Fruit fly (Drosophila melanogaster) whole organism, prepupa: ENCODE measurements around the gene Nnf1b.

Experiments
- Blimp-1 ChIP-seq: fragments of 200-800 bp; sonication (Bioruptor generic); optimal IDR thresholded peaks from 3 replicates; lab custom pipeline; 2017; ENCODE audit warnings: missing biosample characterization, missing genetic modification characterization, mild to moderate bottlenecking, moderate library complexity, missing genetic modification reagents
- CG10631 ChIP-seq: fragments of 200-800 bp; sonication (Bioruptor generic); optimal IDR thresholded peaks from 2 replicates; lab custom pipeline; 2016; ENCODE audit warnings: missing biosample characterization, missing genetic modification characterization
- CG11294 ChIP-seq: fragments of 200-800 bp; sonication (Bioruptor generic); IDR thresholded peaks from 2 replicates; pipeline ENCODE4 v1.3.6; 2022; ENCODE audit warnings: missing biosample characterization, missing genetic modification characterization
- CG11762 ChIP-seq: fragments of 200-800 bp; sonication (Bioruptor generic); optimal IDR thresholded peaks from 3 replicates; lab custom pipeline; 2016; ENCODE audit warnings: missing biosample characterization, missing genetic modification characterization; ENCODE audit not compliant: insufficient read depth
- CG15336 ChIP-seq: fragments of 200-800 bp; sonication (Bioruptor generic); IDR thresholded peaks from 2 replicates; pipeline ENCODE4 v1.3.6; 2022; ENCODE audit warnings: missing biosample characterization, missing genetic modification characterization
- CG16779 ChIP-seq: fragments of 200-800 bp; sonication (Bioruptor generic); optimal IDR thresholded peaks from 3 replicates; lab custom pipeline; 2017; ENCODE audit warnings: missing biosample characterization, mild to moderate bottlenecking, missing genetic modification characterization
- CG3032 ChIP-seq: fragments of 200-800 bp; optimal IDR thresholded peaks from 2 replicates; lab custom pipeline; 2019; ENCODE audit warnings: missing biosample characterization, mild to moderate bottlenecking, missing genetic modification characterization, moderate library complexity
- CG31627 ChIP-seq: fragments of 200-800 bp; sonication (Bioruptor generic); optimal IDR thresholded peaks from 3 replicates; lab custom pipeline; 2016; ENCODE audit warnings: missing biosample characterization, missing genetic modification characterization
- CG32006 ChIP-seq: fragments of 200-800 bp; sonication (Bioruptor generic); optimal IDR thresholded peaks from 3 replicates; lab custom pipeline; 2017; ENCODE audit warnings: missing biosample characterization, mild to moderate bottlenecking, missing genetic modification characterization
- CG34406 ChIP-seq: fragments of 200-800 bp; sonication (Bioruptor generic); optimal IDR thresholded peaks from 3 replicates; lab custom pipeline; 2016; ENCODE audit warnings: missing biosample characterization, missing genetic modification characterization
- CG3919 ChIP-seq: fragments of 200-800 bp; sonication (Bioruptor generic); optimal IDR thresholded peaks from 3 replicates; lab custom pipeline; 2016; ENCODE audit warnings: missing biosample characterization, missing genetic modification characterization
- CG6163 ChIP-seq: fragments of 200-800 bp; sonication (Bioruptor generic); IDR thresholded peaks from 3 replicates; pipeline ENCODE4 v1.3.6; 2022; ENCODE audit warnings: missing biosample characterization, missing genetic modification characterization
- CG6792 ChIP-seq: fragments of 200-800 bp; sonication (Bioruptor generic); optimal IDR thresholded peaks from 3 replicates; lab custom pipeline; 2016; ENCODE audit warnings: missing biosample characterization, missing genetic modification characterization
- CG6808 ChIP-seq: fragments of 200-800 bp; sonication (Bioruptor generic); optimal IDR thresholded peaks from 3 replicates; lab custom pipeline; 2017; ENCODE audit warnings: missing biosample characterization, missing genetic modification characterization, mild to moderate bottlenecking, moderate library complexity, missing genetic modification reagents
- CG6854 ChIP-seq: fragments of 200-800 bp; sonication (Bioruptor generic); optimal IDR thresholded peaks from 2 replicates; lab custom pipeline; 2017; ENCODE audit warnings: missing biosample characterization, mild to moderate bottlenecking, missing genetic modification characterization
- CG7368 ChIP-seq: fragments of 200-800 bp; sonication (Bioruptor generic); optimal IDR thresholded peaks from 3 replicates; lab custom pipeline; 2016; ENCODE audit warnings: missing biosample characterization, missing genetic modification characterization
- CG8119 ChIP-seq: fragments of 200-800 bp; sonication (Bioruptor generic); IDR thresholded peaks from 3 replicates; pipeline ENCODE4 v1.3.6; 2022; ENCODE audit warnings: missing biosample characterization, missing genetic modification characterization
- CG8319 ChIP-seq: fragments of 200-800 bp; sonication (Bioruptor generic); optimal IDR thresholded peaks from 3 replicates; lab custom pipeline; 2016; ENCODE audit warnings: missing biosample characterization, missing genetic modification characterization
- CG8632 ChIP-seq: fragments of 200-800 bp; sonication (Bioruptor generic); optimal IDR thresholded peaks from 3 replicates; lab custom pipeline; 2016; ENCODE audit warnings: missing biosample characterization, missing genetic modification characterization
- CG9139 ChIP-seq: fragments of 200-800 bp; sonication (Bioruptor generic); optimal IDR thresholded peaks from 3 replicates; lab custom pipeline; 2017; ENCODE audit warnings: missing biosample characterization, mild to moderate bottlenecking, missing genetic modification characterization
- Eip75B ChIP-seq: fragments of 200-800 bp; sonication (Bioruptor generic); optimal IDR thresholded peaks from 3 replicates; lab custom pipeline; 2016; ENCODE audit warnings: missing biosample characterization, missing genetic modification characterization
- Eip78C ChIP-seq: fragments of 200-800 bp; sonication (Bioruptor generic); peaks from one replicate; lab custom pipeline; 2016; ENCODE audit warnings: missing biosample characterization, missing genetic modification characterization
- Ets96B ChIP-seq: fragments of 200-800 bp; optimal IDR thresholded peaks from 2 replicates; lab custom pipeline; 2019; ENCODE audit warnings: missing biosample characterization, mild to moderate bottlenecking, missing genetic modification characterization, moderate library complexity
- Gug ChIP-seq: fragments of 200-800 bp; sonication (Bioruptor generic); IDR thresholded peaks from 2 replicates; pipeline ENCODE4 v1.3.6; 2022; ENCODE audit warnings: missing biosample characterization, missing genetic modification characterization
- Hr39 ChIP-seq: fragments of 200-800 bp; sonication (Bioruptor generic); optimal IDR thresholded peaks from 2 replicates; lab custom pipeline; 2016; ENCODE audit warnings: missing biosample characterization, missing genetic modification characterization
- Hr4 ChIP-seq: fragments of 200-800 bp; sonication (Bioruptor generic); optimal IDR thresholded peaks from 3 replicates; lab custom pipeline; 2016; ENCODE audit warnings: missing biosample characterization, missing genetic modification characterization
- Met ChIP-seq: fragments of 200-800 bp; sonication (Bioruptor generic); optimal IDR thresholded peaks from 3 replicates; lab custom pipeline; 2016; ENCODE audit warnings: missing biosample characterization, missing genetic modification characterization
- OdsH ChIP-seq: fragments of 200-800 bp; sonication (Bioruptor generic); optimal IDR thresholded peaks from 3 replicates; lab custom pipeline; 2016; ENCODE audit warnings: missing biosample characterization, missing genetic modification characterization
- Smox ChIP-seq: fragments of 200-800 bp; sonication (Bioruptor generic); optimal IDR thresholded peaks from 3 replicates; lab custom pipeline; 2016; ENCODE audit warnings: missing biosample characterization, missing genetic modification characterization
- Sox102F ChIP-seq: fragments of 200-800 bp; sonication (Bioruptor generic); optimal IDR thresholded peaks from 2 replicates; lab custom pipeline; 2016; ENCODE audit warnings: missing biosample characterization, mild to moderate bottlenecking, missing genetic modification characterization
- Sox14 ChIP-seq: fragments of 200-800 bp; sonication (Bioruptor generic); optimal IDR thresholded peaks from 3 replicates; lab custom pipeline; 2016; ENCODE audit warnings: missing biosample characterization, missing genetic modification characterization
- achi ChIP-seq: fragments of 200-800 bp; sonication (Bioruptor generic); optimal IDR thresholded peaks from 3 replicates; lab custom pipeline; 2016; ENCODE audit warnings: missing biosample characterization, missing genetic modification characterization
- acj6 ChIP-seq: fragments of 200-800 bp; sonication (Bioruptor generic); optimal IDR thresholded peaks from 3 replicates; lab custom pipeline; 2016; ENCODE audit warnings: missing biosample characterization, missing genetic modification characterization
- cyc ChIP-seq: fragments of 200-800 bp; sonication (Bioruptor generic); optimal IDR thresholded peaks from 3 replicates; lab custom pipeline; 2016; ENCODE audit warnings: missing biosample characterization, missing genetic modification characterization
- dsx ChIP-seq: fragments of 200-800 bp; optimal IDR thresholded peaks from 3 replicates; lab custom pipeline; 2019; ENCODE audit warnings: missing biosample characterization, mild to moderate bottlenecking, missing genetic modification characterization, moderate library complexity; ENCODE audit not compliant: poor library complexity, severe bottlenecking
- eg ChIP-seq: fragments of 200-800 bp; sonication (Bioruptor generic); IDR thresholded peaks from 3 replicates; pipeline ENCODE4 v1.3.6; 2022; ENCODE audit warnings: missing biosample characterization, missing genetic modification characterization
- esn ChIP-seq: fragments of 200-800 bp; sonication (Bioruptor generic); optimal IDR thresholded peaks from 2 replicates; lab custom pipeline; 2016; ENCODE audit warnings: missing biosample characterization, mild to moderate bottlenecking, missing genetic modification characterization, moderate library complexity
- lz ChIP-seq: fragments of 200-800 bp; sonication (Bioruptor generic); optimal IDR thresholded peaks from 3 replicates; lab custom pipeline; 2016; ENCODE audit warnings: missing biosample characterization, missing genetic modification characterization
- pdm3 ChIP-seq: fragments of 200-800 bp; sonication (Bioruptor generic); optimal IDR thresholded peaks from 3 replicates; lab custom pipeline; 2016; ENCODE audit warnings: missing biosample characterization, missing genetic modification characterization
- salr ChIP-seq, 2 experiments: fragments of 200-800 bp; sonication (Bioruptor generic); optimal IDR thresholded peaks; 3 replicates each; lab custom pipeline; 2016 to 2018; ENCODE audit warnings: missing biosample characterization in 2 of 2, missing genetic modification characterization in 2 of 2, mild to moderate bottlenecking in 1 of 2
- spab ChIP-seq: fragments of 200-800 bp; sonication (Bioruptor generic); optimal IDR thresholded peaks from 2 replicates; lab custom pipeline; 2017; ENCODE audit warnings: missing biosample characterization, mild to moderate bottlenecking, missing genetic modification characterization, missing genetic modification reagents
- ss ChIP-seq, 2 experiments: fragments of 200-800 bp; sonication (Bioruptor generic); optimal IDR thresholded peaks; 2 replicates in 1 of 2; 3 replicates in 1 of 2; lab custom pipeline; 2017 to 2018; ENCODE audit warnings: mild to moderate bottlenecking in 2 of 2, missing biosample characterization in 2 of 2, missing genetic modification characterization in 2 of 2, moderate library complexity in 1 of 2
- svp ChIP-seq: fragments of 200-800 bp; sonication (Bioruptor generic); peaks from one replicate; lab custom pipeline; 2016; ENCODE audit warnings: missing biosample characterization, missing genetic modification characterization
- topi ChIP-seq: fragments of 200-800 bp; sonication (Bioruptor generic); optimal IDR thresholded peaks from 3 replicates; lab custom pipeline; 2016; ENCODE audit warnings: missing biosample characterization, missing genetic modification characterization

The Nnf1b gene

DNA sequence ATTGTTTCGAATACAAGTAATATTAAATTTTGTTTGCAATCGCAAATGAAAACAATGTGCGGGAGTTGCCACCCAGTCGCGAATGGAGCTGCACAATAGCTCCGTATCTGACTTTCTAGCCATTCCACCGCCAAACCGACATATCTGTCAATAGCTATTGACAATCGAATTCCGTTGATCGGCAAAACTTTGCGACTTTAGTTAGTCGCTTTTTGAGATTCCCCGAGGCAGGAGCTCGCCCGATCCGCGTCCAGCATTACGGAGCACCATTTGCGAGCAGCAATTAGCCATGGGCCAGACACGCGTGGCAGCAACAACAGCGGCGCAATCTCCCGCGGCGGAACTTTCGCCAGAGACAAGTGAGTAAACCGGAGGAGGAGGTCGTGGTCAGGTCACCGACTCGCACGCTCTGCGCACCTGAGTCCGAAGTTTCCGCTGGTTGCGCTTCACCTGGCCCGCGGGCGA lies 42.3 kb downstream of the Nnf1b start, which contains the start of the genes CG4291 and kraken (continued):
- TF ChIP-seq Sox14 (GFP tag; lab: Kevin White, UChicago) = peak; percentile 58
- TF ChIP-seq Hr39 (GFP tag; lab: Kevin White, UChicago) = peak; percentile 45
- TF ChIP-seq Hr4 (GFP tag; lab: Kevin White, UChicago) = peak; percentile 31
- peak; percentile 3 to 22 for TF ChIP-seq ss (GFP tag; optimal IDR thresholded peaks at IDR 0.05; lab: Kevin White, UChicago)
- peak; percentile 46; the same call in 1 of the 3 replicates for TF ChIP-seq CG6163 (GFP tag; lab: Robert Waterston, UW)
- no peak for TF ChIP-seq CG6854 (GFP tag; lab: Kevin White, UChicago)
- peak; percentile 24 for TF ChIP-seq lz (GFP tag; lab: Kevin White, UChicago)
- no peak for TF ChIP-seq CG8632 (GFP tag; lab: Kevin White, UChicago)
- no peak for TF ChIP-seq CG8119 (GFP tag; lab: Robert Waterston, UW)
- peak; percentile 69 for TF ChIP-seq Eip78C (GFP tag; lab: Kevin White, UChicago)
- TF ChIP-seq eg (GFP tag; lab: Robert Waterston, UW) = peak; percentile 53; the same call in 2 of the 3 replicates
- peak; percentile 5 for TF ChIP-seq CG34406 (GFP tag; lab: Kevin White, UChicago)
- TF ChIP-seq CG6792 (GFP tag; lab: Kevin White, UChicago) = no peak
- TF ChIP-seq, all 60 proteins: peak for 29

- TF ChIP-seq Hr4 (GFP tag; lab: Kevin White, UChicago) = peak; percentile 73
- peak; percentile 57 for TF ChIP-seq eg (GFP tag; lab: Robert Waterston, UW)
- no peak for TF ChIP-seq CG7368 (GFP tag; lab: Kevin White, UChicago)
- no peak for TF ChIP-seq CG6792 (GFP tag; lab: Kevin White, UChicago)
- TF ChIP-seq CG16779 (tag; lab: Kevin White, UChicago) = no peak
- peak; percentile 46 for TF ChIP-seq CG10631
- peak; percentile 75 for TF ChIP-seq CG6163 (GFP tag; lab: Robert Waterston, UW)
- TF ChIP-seq CG6854 (GFP tag; lab: Kevin White, UChicago) = no peak
- TF ChIP-seq Blimp-1 = no peak
- TF ChIP-seq OdsH (GFP tag; lab: Kevin White, UChicago) = peak; percentile 44
- TF ChIP-seq CG9139 (GFP tag; lab: Kevin White, UChicago) = no peak
- peak; percentile 74 for TF ChIP-seq svp (GFP tag; lab: Kevin White, UChicago)
- TF ChIP-seq CG31627 = peak; percentile 46
- TF ChIP-seq Hr39 (GFP tag; lab: Kevin White, UChicago) = peak; percentile 46
- TF ChIP-seq dsx (GFP tag; lab: Kevin White, UChicago) = no peak
- peak; percentile 34 for TF ChIP-seq topi (GFP tag; lab: Kevin White, UChicago)
- TF ChIP-seq Met (GFP tag; lab: Kevin White, UChicago) = peak; percentile 49
- peak; percentile 35 for TF ChIP-seq CG32006 (GFP tag; lab: Kevin White, UChicago)
- no peak for TF ChIP-seq CG8319 (GFP tag; lab: Kevin White, UChicago)
- TF ChIP-seq CG11294 = peak; percentile 26; the same call in 1 of the 2 replicates
- TF ChIP-seq acj6 (GFP tag; lab: Kevin White, UChicago) = peak; percentile 34
- TF ChIP-seq CG34406 (GFP tag; lab: Kevin White, UChicago) = no peak
- peak; percentile 35 for TF ChIP-seq lz (GFP tag; lab: Kevin White, UChicago)
- peak; percentile 51 for TF ChIP-seq Smox (GFP tag; lab: Kevin White, UChicago)
- TF ChIP-seq Eip78C (GFP tag; lab: Kevin White, UChicago) = peak; percentile 77
- TF ChIP-seq Ets96B = peak; percentile 8
- TF ChIP-seq CG11762 (GFP tag; lab: Kevin White, UChicago) = no peak
- peak; percentile 63 for TF ChIP-seq esn (GFP tag; lab: Kevin White, UChicago)
- peak; percentile 41 for TF ChIP-seq CG3919
- no peak for TF ChIP-seq Sox102F
- TF ChIP-seq CG15336 (GFP tag; lab: Robert Waterston, UW) = peak; percentile 49
- TF ChIP-seq CG8119 (GFP tag; lab: Robert Waterston, UW) = peak; percentile 47; the same call in 2 of the 3 replicates
- TF ChIP-seq Gug (GFP tag; lab: Robert Waterston, UW) = 0 out of 2 replicates have a peak, but pooled peaks have one; percentile 25
- TF ChIP-seq CG3032 (tag; lab: Kevin White, UChicago) = peak; percentile 17
- TF ChIP-seq Eip75B (GFP tag; lab: Kevin White, UChicago) = peak; percentile 18
- peak; percentile 58 for TF ChIP-seq Sox14 (GFP tag; lab: Kevin White, UChicago)
- no peak for TF ChIP-seq ss (GFP tag; optimal IDR thresholded peaks at IDR 0.05; lab: Kevin White, UChicago)
- peak; percentile 37 for TF ChIP-seq cyc
- peak; percentile 23 for TF ChIP-seq achi (GFP tag; lab: Kevin White, UChicago)
- no peak for TF ChIP-seq salr (GFP tag; optimal IDR thresholded peaks at IDR 0.05; lab: Kevin White, UChicago)
- TF ChIP-seq pdm3 (GFP tag; lab: Kevin White, UChicago) = peak; percentile 63
- TF ChIP-seq spab (GFP tag; lab: Kevin White, UChicago) = no peak
- TF ChIP-seq CG6808 = no peak
- TF ChIP-seq, all 60 proteins: peak for 28
Measured at dm6 chr2L:855052-855547, 44.7 kb downstream of the Nnf1b start, which contains the start of gene CG13949. TSS of gene CG13949 (plus strand) at chr2L:855337.
